Worm (Caenorhabditis elegans) whole organism, L2 larva: ENCODE measurements around the gene C39H7.4.
A peak's percentile ranks its signal among the peaks of the same experiment; 100 is the strongest.

Experiments used
- C34F6.9 ChIP-seq: fragments of 150-350 bp; optimal IDR thresholded peaks from 2 replicates; lab custom pipeline; 2014; ENCODE audit warnings: missing biosample characterization, missing genetic modification characterization
- F13H6.1 ChIP-seq: sonication (generic microtip); optimal IDR thresholded peaks from 2 replicates; lab custom pipeline; 2016; ENCODE audit warnings: missing genetic modification characterization, missing compliant biosample characterization
- R02D3.7 ChIP-seq: fragments of 150-350 bp; optimal IDR thresholded peaks from 2 replicates; lab custom pipeline; 2014; ENCODE audit warnings: missing biosample characterization, missing genetic modification characterization
- Y55F3AM.14 ChIP-seq: fragments of 200-800 bp; sonication (Bioruptor generic); optimal IDR thresholded peaks from 2 replicates; lab custom pipeline; 2018; ENCODE audit warnings: mild to moderate bottlenecking, missing genetic modification characterization, missing compliant biosample characterization
- ZK546.5 ChIP-seq: sonication (generic microtip); optimal IDR thresholded peaks from 2 replicates; lab custom pipeline; 2017; ENCODE audit warnings: missing biosample characterization, missing genetic modification characterization
- alr-1 ChIP-seq: fragments of 150-350 bp; optimal IDR thresholded peaks from 2 replicates; lab custom pipeline; 2014; ENCODE audit warnings: missing biosample characterization, missing genetic modification characterization
- aly-2 ChIP-seq: fragments of 150-350 bp; optimal IDR thresholded peaks from 2 replicates; lab custom pipeline; 2014; ENCODE audit warnings: missing biosample characterization, missing genetic modification characterization
- ama-1 ChIP-seq: fragments of 150-350 bp; optimal IDR thresholded peaks from 2 replicates; lab custom pipeline; 2018; ENCODE audit warnings: inconsistent platforms
- blmp-1 ChIP-seq: sonication (generic microtip); optimal IDR thresholded peaks from 2 replicates; lab custom pipeline; 2017; ENCODE audit warnings: missing genetic modification characterization, mild to moderate bottlenecking, missing compliant biosample characterization, antibody characterized with exemption, moderate library complexity; ENCODE audit not compliant: insufficient read depth
- ceh-16 ChIP-seq: fragments of 150-350 bp; optimal IDR thresholded peaks from 2 replicates; lab custom pipeline; 2014; ENCODE audit warnings: missing biosample characterization, missing genetic modification characterization
- ceh-82 ChIP-seq: fragments of 150-350 bp; optimal IDR thresholded peaks from 2 replicates; lab custom pipeline; 2014; ENCODE audit warnings: missing biosample characterization, missing genetic modification characterization
- crh-2 ChIP-seq: sonication (generic microtip); optimal IDR thresholded peaks from 2 replicates; lab custom pipeline; 2017; ENCODE audit warnings: missing biosample characterization, missing genetic modification characterization
- dmd-4 ChIP-seq: sonication (generic microtip); optimal IDR thresholded peaks from 2 replicates; lab custom pipeline; 2017; ENCODE audit warnings: missing biosample characterization, missing genetic modification characterization
- egl-27 ChIP-seq: sonication (generic microtip); optimal IDR thresholded peaks from 3 replicates; lab custom pipeline; 2017; ENCODE audit warnings: missing biosample characterization, missing genetic modification reagents, missing genetic modification characterization
- elt-1 ChIP-seq: fragments of 150-350 bp; optimal IDR thresholded peaks from 2 replicates; lab custom pipeline; 2014; ENCODE audit warnings: missing biosample characterization, missing genetic modification characterization
- elt-3 ChIP-seq: sonication (generic microtip); optimal IDR thresholded peaks from 2 replicates; lab custom pipeline; 2017; ENCODE audit warnings: missing biosample characterization, missing genetic modification characterization
- fos-1 ChIP-seq: fragments of 150-350 bp; optimal IDR thresholded peaks from 2 replicates; lab custom pipeline; 2014; ENCODE audit warnings: missing biosample characterization, missing genetic modification characterization
- gmeb-1 ChIP-seq: fragments of 150-350 bp; optimal IDR thresholded peaks from 2 replicates; lab custom pipeline; 2014; ENCODE audit warnings: missing biosample characterization, missing genetic modification characterization
- lin-11 ChIP-seq: fragments of 150-350 bp; sonication (generic microtip); optimal IDR thresholded peaks from 2 replicates; lab custom pipeline; 2014; ENCODE audit warnings: missing biosample characterization, missing genetic modification characterization, inconsistent platforms, mixed read lengths
- lin-13 ChIP-seq: fragments of 150-350 bp; optimal IDR thresholded peaks from 2 replicates; lab custom pipeline; 2014; ENCODE audit warnings: missing biosample characterization, missing genetic modification reagents, missing genetic modification characterization
- lin-39 ChIP-seq: fragments of 150-350 bp; optimal IDR thresholded peaks from 2 replicates; lab custom pipeline; 2014; ENCODE audit warnings: missing biosample characterization, missing genetic modification reagents, missing genetic modification characterization
- lsy-2 ChIP-seq, 2 experiments: fragments of 150-350 bp in 1 of 2; sonication (generic microtip) in 1 of 2; optimal IDR thresholded peaks; 2 replicates each; lab custom pipeline; 2014 to 2017; ENCODE audit warnings: missing biosample characterization in 2 of 2, missing genetic modification characterization in 2 of 2
- mab-5 ChIP-seq: fragments of 150-350 bp; optimal IDR thresholded peaks from 2 replicates; lab custom pipeline; 2014; ENCODE audit warnings: missing biosample characterization, missing genetic modification characterization
- mbf-1 ChIP-seq: sonication (generic microtip); optimal IDR thresholded peaks from 2 replicates; lab custom pipeline; 2017; ENCODE audit warnings: missing biosample characterization, missing genetic modification characterization
- mdl-1 ChIP-seq, 2 experiments: fragments of 150-350 bp in 1 of 2; sonication (generic microtip) in 1 of 2; optimal IDR thresholded peaks; 2 replicates each; lab custom pipeline; 2017; ENCODE audit warnings: missing biosample characterization in 2 of 2, missing genetic modification characterization in 2 of 2
- nhr-10 ChIP-seq: sonication (generic microtip); optimal IDR thresholded peaks from 2 replicates; lab custom pipeline; 2017; ENCODE audit warnings: missing biosample characterization, missing genetic modification characterization
- nhr-11 ChIP-seq: fragments of 150-350 bp; optimal IDR thresholded peaks from 2 replicates; lab custom pipeline; 2014; ENCODE audit warnings: missing biosample characterization, missing genetic modification characterization
- nhr-12 ChIP-seq: fragments of 150-350 bp; optimal IDR thresholded peaks from 2 replicates; lab custom pipeline; 2014; ENCODE audit warnings: missing biosample characterization, missing genetic modification characterization
- nhr-129 ChIP-seq: fragments of 150-350 bp; optimal IDR thresholded peaks from 2 replicates; lab custom pipeline; 2014; ENCODE audit warnings: missing biosample characterization, missing genetic modification characterization
- nhr-21 ChIP-seq: fragments of 150-350 bp; optimal IDR thresholded peaks from 2 replicates; lab custom pipeline; 2014; ENCODE audit warnings: missing biosample characterization, missing genetic modification characterization
- nhr-23 ChIP-seq: fragments of 150-350 bp; optimal IDR thresholded peaks from 2 replicates; lab custom pipeline; 2014; ENCODE audit warnings: missing biosample characterization, missing genetic modification reagents, missing genetic modification characterization
- nhr-237 ChIP-seq: fragments of 150-350 bp; optimal IDR thresholded peaks from 2 replicates; lab custom pipeline; 2014; ENCODE audit warnings: missing biosample characterization, missing genetic modification characterization
- nhr-25 ChIP-seq: fragments of 150-350 bp; sonication (generic microtip); optimal IDR thresholded peaks from 3 replicates; lab custom pipeline; 2014; ENCODE audit warnings: missing biosample characterization, missing genetic modification characterization
- nhr-6 ChIP-seq: fragments of 150-350 bp; optimal IDR thresholded peaks from 2 replicates; lab custom pipeline; 2014; ENCODE audit warnings: missing biosample characterization, missing genetic modification characterization
- nhr-77 ChIP-seq: fragments of 150-350 bp; optimal IDR thresholded peaks from 2 replicates; lab custom pipeline; 2014; ENCODE audit warnings: missing biosample characterization, missing genetic modification characterization
- peb-1 ChIP-seq: fragments of 150-350 bp; optimal IDR thresholded peaks from 2 replicates; lab custom pipeline; 2014; ENCODE audit warnings: missing biosample characterization, missing genetic modification characterization
- sem-4 ChIP-seq: fragments of 150-350 bp; optimal IDR thresholded peaks from 2 replicates; lab custom pipeline; 2014; ENCODE audit warnings: missing biosample characterization, missing genetic modification reagents, missing genetic modification characterization
- skn-1 ChIP-seq: sonication (generic microtip); optimal IDR thresholded peaks from 2 replicates; lab custom pipeline; 2017; ENCODE audit warnings: missing biosample characterization, missing genetic modification characterization
- sma-3 ChIP-seq: sonication (generic microtip); optimal IDR thresholded peaks from 2 replicates; lab custom pipeline; 2016; ENCODE audit warnings: missing genetic modification reagents, missing genetic modification characterization, missing compliant biosample characterization
- sma-9 ChIP-seq, 2 experiments: fragments of 150-350 bp in 1 of 2; sonication (generic microtip) in 1 of 2; optimal IDR thresholded peaks; 2 replicates each; lab custom pipeline; 2014 to 2016; ENCODE audit warnings: missing genetic modification characterization in 2 of 2, mild to moderate bottlenecking in 1 of 2, missing biosample characterization in 1 of 2, missing compliant biosample characterization in 1 of 2, missing genetic modification reagents in 1 of 2, moderate library complexity in 1 of 2
- snpc-4 ChIP-seq: fragments of 150-350 bp; optimal IDR thresholded peaks from 2 replicates; lab custom pipeline; 2014; ENCODE audit warnings: missing biosample characterization, missing genetic modification characterization
- unc-39 ChIP-seq: fragments of 150-350 bp; optimal IDR thresholded peaks from 2 replicates; lab custom pipeline; 2014; ENCODE audit warnings: missing biosample characterization, missing genetic modification characterization
- unc-55 ChIP-seq: fragments of 150-350 bp; sonication (generic microtip); optimal IDR thresholded peaks from 3 replicates; lab custom pipeline; 2014; ENCODE audit warnings: missing biosample characterization, missing genetic modification reagents, missing genetic modification characterization
- unc-62 ChIP-seq: fragments of 150-350 bp; optimal IDR thresholded peaks from 2 replicates; lab custom pipeline; 2014; ENCODE audit warnings: missing biosample characterization, missing genetic modification reagents, missing genetic modification characterization
- zag-1 ChIP-seq: fragments of 150-350 bp; optimal IDR thresholded peaks from 2 replicates; lab custom pipeline; 2014; ENCODE audit warnings: missing biosample characterization, missing genetic modification characterization
- ztf-1 ChIP-seq: fragments of 200-800 bp; sonication (Bioruptor generic); conservative IDR thresholded peaks from 2 replicates; pipeline ENCODE4 v1.3.6; 2022; ENCODE audit warnings: missing genetic modification characterization, missing compliant biosample characterization
- ztf-11 ChIP-seq: sonication (generic microtip); optimal IDR thresholded peaks from 2 replicates; lab custom pipeline; 2017; ENCODE audit warnings: missing biosample characterization, missing genetic modification characterization
- ztf-4 ChIP-seq: fragments of 150-350 bp; optimal IDR thresholded peaks from 2 replicates; lab custom pipeline; 2014; ENCODE audit warnings: missing biosample characterization, missing genetic modification characterization

C39H7.4 gene

DNA sequence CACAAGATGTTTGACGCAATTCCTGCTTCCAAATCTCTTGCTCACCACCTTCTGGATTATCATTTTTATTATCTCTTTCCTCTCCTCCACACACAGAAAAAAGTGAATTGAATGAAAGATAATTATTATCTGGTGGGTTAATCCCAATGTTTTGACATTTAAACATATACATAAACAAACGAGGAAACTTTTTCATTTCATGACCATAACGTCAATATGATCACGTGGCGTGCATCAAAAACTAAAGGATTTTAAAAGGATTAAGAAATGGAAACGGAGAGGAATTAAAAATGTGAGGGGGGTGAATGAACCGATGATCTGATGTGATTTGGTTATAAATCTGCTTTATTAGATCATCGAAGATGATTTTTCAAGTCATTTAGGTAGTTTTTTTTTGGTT is 18.8 kb downstream of the C39H7.4 start:
- TF ChIP-seq crh-2 (tag; lab: Kevin White, UChicago) (no peak), ztf-4 (peak; percentile 6), lin-39 (tag; lab: Kevin White, UChicago) (no peak), egl-27 (tag; lab: Kevin White, UChicago) (no peak), ztf-1 (GFP tag; lab: Robert Waterston, UW) (no peak), nhr-21 (no peak), dmd-4 (tag; lab: Kevin White, UChicago) (peak; percentile 2), Y55F3AM.14 (no peak)

DNA sequence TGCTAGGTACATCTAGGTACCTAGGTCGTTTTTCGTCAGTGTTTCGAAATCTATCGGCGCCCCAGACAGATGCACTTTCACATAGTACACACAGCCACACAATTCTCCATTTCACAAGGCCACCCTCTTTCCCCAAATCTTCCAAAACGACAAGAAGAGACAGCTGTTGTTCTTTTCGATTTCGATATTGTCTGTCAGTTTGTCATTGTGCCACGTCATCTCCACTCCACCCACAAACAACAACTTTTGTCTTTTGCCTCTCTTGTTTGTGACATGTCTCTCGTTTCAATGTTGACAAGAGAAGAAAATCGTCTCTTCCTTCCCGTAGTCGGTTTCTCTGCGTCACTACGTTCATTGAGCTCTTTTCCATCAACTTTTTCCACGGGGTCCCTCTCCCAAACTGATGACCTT is 20.6 kb downstream of the C39H7.4 start:
- TF ChIP-seq aly-2 (tag; lab: Kevin White, UChicago) (no peak), lsy-2 (tag; optimal IDR thresholded peaks at IDR 0.05; lab: Kevin White, UChicago) (peak in 1 of 2 experiments; percentile 82), nhr-237 (tag; lab: Kevin White, UChicago) (no peak), nhr-6 (tag; lab: Kevin White, UChicago) (peak; percentile 82), ztf-4 (no peak), unc-39 (tag; lab: Kevin White, UChicago) (no peak), sem-4 (tag; lab: Kevin White, UChicago) (peak; percentile 30), lin-11 (tag; lab: Kevin White, UChicago) (no peak), nhr-10 (no peak), ZK546.5 (tag; lab: Kevin White, UChicago) (no peak), ztf-11 (tag; lab: Kevin White, UChicago) (no peak), alr-1 (tag; lab: Kevin White, UChicago) (no peak), elt-1 (tag; lab: Kevin White, UChicago) (no peak), ama-1 (lab: Kevin White, UChicago) (no peak), Y55F3AM.14 (peak; percentile 65), nhr-129 (tag; lab: Kevin White, UChicago) (peak; percentile 96), peb-1 (tag; lab: Kevin White, UChicago) (no peak), dmd-4 (tag; lab: Kevin White, UChicago) (no peak), gmeb-1 (tag; lab: Kevin White, UChicago) (no peak), snpc-4 (tag; lab: Kevin White, UChicago) (no peak), mab-5 (peak; percentile 46), R02D3.7 (tag; lab: Kevin White, UChicago) (no peak), crh-2 (tag; lab: Kevin White, UChicago) (peak; percentile 99), C34F6.9 (tag; lab: Kevin White, UChicago) (peak; percentile 87), zag-1 (tag; lab: Kevin White, UChicago) (no peak), unc-55 (GFP tag; lab: Kevin White, UChicago) (peak; percentile 7), ceh-82 (no peak), nhr-21 (peak; percentile 19), nhr-77 (tag; lab: Kevin White, UChicago) (no peak), nhr-23 (tag; lab: Kevin White, UChicago) (no peak), nhr-11 (tag; lab: Kevin White, UChicago) (no peak), ztf-1 (GFP tag; lab: Robert Waterston, UW) (no peak), nhr-25 (tag; lab: Kevin White, UChicago) (peak; percentile 72), egl-27 (tag; lab: Kevin White, UChicago) (peak; percentile 74), lin-13 (GFP tag; lab: Kevin White, UChicago) (peak; percentile 61), unc-62 (peak; percentile 57), mbf-1 (tag; lab: Kevin White, UChicago) (no peak), blmp-1 (peak; percentile 68), sma-3 (GFP tag; lab: Kevin White, UChicago) (peak; percentile 76), nhr-12 (no peak), lin-39 (tag; lab: Kevin White, UChicago) (no peak), elt-3 (tag; lab: Kevin White, UChicago) (no peak), ceh-16 (no peak), skn-1 (tag; lab: Kevin White, UChicago) (no peak), fos-1 (tag; lab: Kevin White, UChicago) (peak; percentile 57), mdl-1 (tag; optimal IDR thresholded peaks at IDR 0.05; lab: Kevin White, UChicago) (peak in 1 of 2 experiments; percentile 60), sma-9 (GFP tag; optimal IDR thresholded peaks at IDR 0.05; lab: Kevin White, UChicago) (peak; percentile 92), sma-9 (tag; optimal IDR thresholded peaks at IDR 0.05; lab: Kevin White, UChicago) (no peak), F13H6.1 (tag; lab: Kevin White, UChicago) (peak; percentile 95)
- TF ChIP-seq, all 48 proteins: peak for 20
